Fruit fly (Drosophila melanogaster) Kc167 (cell line): Measurements from ENCODE around the gene sing.

Source experiments
- Myc ChIP-seq: fragments of >200 bp; optimal IDR thresholded peaks from 2 replicates; lab custom pipeline; 2017; ENCODE audit warnings: missing external identifiers
- Sin3A ChIP-seq: fragments of >200 bp; optimal IDR thresholded peaks from 2 replicates; lab custom pipeline; 2018; ENCODE audit warnings: missing external identifiers
- h ChIP-seq: fragments of >200 bp; optimal IDR thresholded peaks from 3 replicates; lab custom pipeline; 2018; ENCODE audit warnings: missing external identifiers
- psq ChIP-seq: fragments of >200 bp; optimal IDR thresholded peaks from 2 replicates; lab custom pipeline; 2017; ENCODE audit warnings: missing external identifiers
- ttk ChIP-seq: sonication (Bioruptor generic); optimal IDR thresholded peaks from 2 replicates; lab custom pipeline; 2017; ENCODE audit warnings: missing external identifiers

DNA sequence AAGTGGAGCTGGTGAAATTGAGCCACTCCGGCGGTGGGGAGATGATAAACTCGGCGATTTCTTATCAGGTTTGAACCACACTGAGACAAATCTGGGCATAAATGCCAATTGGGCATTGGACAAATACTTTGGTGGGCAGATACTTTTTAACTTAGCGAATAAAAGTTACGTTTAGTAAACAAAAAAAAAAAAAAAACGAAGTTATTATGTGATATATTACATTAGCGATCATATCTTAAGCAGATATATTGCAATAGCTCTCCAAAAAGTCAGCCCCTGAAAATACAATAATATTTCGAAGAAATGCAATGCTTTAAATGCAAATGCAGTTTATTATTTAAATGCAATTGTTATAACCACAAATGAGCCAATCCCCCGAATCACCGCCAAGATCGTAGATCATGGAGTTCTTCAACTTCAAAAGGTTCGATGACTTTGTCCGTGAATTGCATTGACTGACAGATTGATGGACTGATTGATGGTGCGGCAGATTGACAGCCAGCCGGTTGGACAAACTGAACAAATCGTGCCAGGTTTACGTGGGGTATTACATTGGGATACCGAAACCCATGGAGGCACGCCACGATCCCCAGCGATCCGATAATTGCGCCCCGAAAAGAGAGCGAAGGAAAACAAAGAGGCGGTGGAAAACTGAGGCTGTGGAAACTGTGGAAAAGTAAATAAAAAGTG is 18.9 kb downstream of the sing start:
- no peak for TF ChIP-seq ttk (lab: Kevin White, UChicago)
- no peak for TF ChIP-seq h
- TF ChIP-seq Myc: no peak
- no peak for TF ChIP-seq psq (lab: Kevin White, UChicago)
- no peak for TF ChIP-seq Sin3A (lab: Kevin White, UChicago)
